Fruit fly (Drosophila melanogaster): ENCODE data around the gene mrt.

Gene mrt

DNA sequence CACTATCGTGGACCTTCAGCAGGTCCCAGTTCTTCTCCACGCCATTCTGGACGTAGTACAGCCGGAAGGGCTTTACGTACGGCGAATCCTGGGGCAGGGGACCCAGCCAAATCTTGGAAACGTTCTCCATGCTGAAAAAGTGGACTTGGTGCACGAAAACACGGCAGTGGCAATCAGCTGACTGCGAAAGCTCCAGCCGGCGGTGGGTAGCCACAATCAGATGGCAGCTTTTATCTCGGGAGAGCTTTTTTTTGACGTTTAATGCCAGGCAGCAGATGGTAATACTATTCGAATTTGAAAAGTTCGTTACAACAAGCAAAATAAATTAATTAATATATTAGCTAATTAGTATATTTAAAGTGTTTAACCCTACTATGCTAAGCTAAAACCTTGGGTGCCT, 54.1 kb downstream of the mrt start, which contains the start of gene CG42813:
CG42813 (minus strand) TSS at position 220 of the 400 bp plus-strand sequence.
- TF ChIP-seq spab (GFP tag; optimal IDR thresholded peaks at IDR 0.05) (no peak), CG1621 (tag; optimal IDR thresholded peaks at IDR 0.05) (peak; percentile 32)
